Fruit fly (Drosophila melanogaster) whole organism, embryonic: ENCODE results near the gene anchor.
A peak's percentile ranks its signal among the peaks of the same experiment; 100 is the strongest.

Source experiments
- Atf-2 ChIP-seq: fragments of 200-800 bp; sonication (Bioruptor generic); optimal IDR thresholded peaks from 2 replicates; lab custom pipeline; 2016; ENCODE audit warnings: missing biosample characterization, missing genetic modification characterization
- Blimp-1 ChIP-seq: fragments of 200-800 bp; sonication (Bioruptor generic); optimal IDR thresholded peaks from 3 replicates; lab custom pipeline; 2018; ENCODE audit warnings: missing biosample characterization, missing genetic modification characterization, mild to moderate bottlenecking, moderate library complexity, missing genetic modification reagents
- CG10959 ChIP-seq: fragments of 200-800 bp; sonication (Bioruptor generic); IDR thresholded peaks from 2 replicates; pipeline ENCODE4 v1.3.6; 2022; ENCODE audit warnings: missing biosample characterization, missing genetic modification characterization
- CG11247 ChIP-seq: fragments of 200-800 bp; sonication (Bioruptor generic); IDR thresholded peaks from 2 replicates; pipeline ENCODE4 v1.3.6; 2022; ENCODE audit warnings: missing biosample characterization, missing genetic modification characterization
- CG1233 ChIP-seq: fragments of 200-800 bp; sonication (Bioruptor generic); optimal IDR thresholded peaks from 4 replicates; lab custom pipeline; 2018; ENCODE audit warnings: missing biosample characterization, mild to moderate bottlenecking, missing genetic modification characterization
- CG12659 ChIP-seq: fragments of 200-800 bp; sonication (Bioruptor generic); optimal IDR thresholded peaks from 3 replicates; lab custom pipeline; 2017; ENCODE audit warnings: mild to moderate bottlenecking, missing biosample characterization, missing genetic modification reagents, missing genetic modification characterization
- CG13894 ChIP-seq: fragments of 200-800 bp; sonication (Bioruptor generic); optimal IDR thresholded peaks from 3 replicates; lab custom pipeline; 2018; ENCODE audit warnings: missing biosample characterization, mild to moderate bottlenecking, missing genetic modification characterization, moderate library complexity
- CG15514 ChIP-seq: fragments of 200-800 bp; sonication (Bioruptor generic); optimal IDR thresholded peaks from 3 replicates; lab custom pipeline; 2017; ENCODE audit warnings: missing biosample characterization, missing genetic modification characterization, mild to moderate bottlenecking, moderate library complexity, missing genetic modification reagents
- CG17568 ChIP-seq: fragments of 200-800 bp; sonication (Bioruptor generic); optimal IDR thresholded peaks from 2 replicates; lab custom pipeline; 2018; ENCODE audit warnings: missing biosample characterization, mild to moderate bottlenecking, missing genetic modification characterization, moderate library complexity
- CG17829 ChIP-seq: fragments of 200-800 bp; optimal IDR thresholded peaks from 2 replicates; lab custom pipeline; 2019; ENCODE audit warnings: missing biosample characterization, mild to moderate bottlenecking, missing genetic modification characterization, moderate library complexity
- CG18599 ChIP-seq: fragments of 200-800 bp; sonication (Bioruptor generic); optimal IDR thresholded peaks from 3 replicates; lab custom pipeline; 2017; ENCODE audit warnings: missing biosample characterization, missing genetic modification characterization, mild to moderate bottlenecking, moderate library complexity, missing genetic modification reagents
- CG2712 ChIP-seq: fragments of 200-800 bp; optimal IDR thresholded peaks from 3 replicates; lab custom pipeline; 2019; ENCODE audit warnings: missing biosample characterization, mild to moderate bottlenecking, missing genetic modification characterization, moderate library complexity
- CG34376 ChIP-seq: fragments of 200-800 bp; sonication (Bioruptor generic); optimal IDR thresholded peaks from 2 replicates; lab custom pipeline; 2018; ENCODE audit warnings: missing biosample characterization, mild to moderate bottlenecking, missing genetic modification characterization
- CG6254 ChIP-seq: fragments of 200-800 bp; sonication (Bioruptor generic); optimal IDR thresholded peaks from 3 replicates; lab custom pipeline; 2017; ENCODE audit warnings: mild to moderate bottlenecking, missing biosample characterization, missing genetic modification reagents, missing genetic modification characterization
- CG6683 ChIP-seq: fragments of 200-800 bp; sonication (Bioruptor generic); optimal IDR thresholded peaks from 2 replicates; lab custom pipeline; 2017; ENCODE audit warnings: missing biosample characterization, mild to moderate bottlenecking, missing genetic modification characterization, missing genetic modification reagents
- CG8290 ChIP-seq, 3 experiments: fragments of 200-800 bp; sonication (Bioruptor generic); optimal IDR thresholded peaks; 2 replicates each; lab custom pipeline; 2016 to 2019; ENCODE audit warnings: missing biosample characterization in 3 of 3, missing genetic modification characterization in 3 of 3, mild to moderate bottlenecking in 2 of 3, moderate library complexity in 1 of 3
- CG9932 ChIP-seq: fragments of 200-800 bp; sonication (Bioruptor generic); IDR thresholded peaks from 2 replicates; pipeline ENCODE4 v1.3.6; 2022; ENCODE audit warnings: missing biosample characterization, missing genetic modification characterization
- CkIIα-i1 ChIP-seq: fragments of 200-800 bp; sonication (Bioruptor generic); IDR thresholded peaks from 2 replicates; pipeline ENCODE4 v1.3.6; 2022; ENCODE audit warnings: missing biosample characterization, missing genetic modification characterization
- D19B ChIP-seq: fragments of 200-800 bp; sonication (Bioruptor generic); optimal IDR thresholded peaks from 2 replicates; lab custom pipeline; 2017; ENCODE audit warnings: missing biosample characterization, mild to moderate bottlenecking, missing genetic modification characterization
- Dek ChIP-seq: fragments of 200-800 bp; sonication (Bioruptor generic); optimal IDR thresholded peaks from 3 replicates; lab custom pipeline; 2019; ENCODE audit warnings: missing biosample characterization, mild to moderate bottlenecking, missing genetic modification characterization, moderate library complexity
- E2f2 ChIP-seq: fragments of 200-800 bp; sonication (Bioruptor generic); IDR thresholded peaks from 2 replicates; pipeline ENCODE4 v1.3.6; 2022; ENCODE audit warnings: missing biosample characterization, missing genetic modification characterization
- HLH4C ChIP-seq: fragments of 200-800 bp; sonication (Bioruptor generic); IDR thresholded peaks from 3 replicates; pipeline ENCODE4 v1.3.6; 2022; ENCODE audit warnings: missing biosample characterization, missing genetic modification characterization; ENCODE audit not compliant: partially characterized antibody
- Hey ChIP-seq: fragments of 200-800 bp; sonication (Bioruptor generic); optimal IDR thresholded peaks from 3 replicates; lab custom pipeline; 2018; ENCODE audit warnings: missing biosample characterization, mild to moderate bottlenecking, missing genetic modification characterization
- Hmx ChIP-seq: fragments of 200-800 bp; sonication (Bioruptor generic); optimal IDR thresholded peaks from 2 replicates; lab custom pipeline; 2016; ENCODE audit warnings: missing biosample characterization, missing genetic modification characterization
- Kr ChIP-seq: fragments of 200-800 bp; sonication (Bioruptor generic); optimal IDR thresholded peaks from 2 replicates; lab custom pipeline; 2017; ENCODE audit warnings: missing biosample characterization, mild to moderate bottlenecking, missing genetic modification characterization
- Myb ChIP-seq: fragments of 200-800 bp; sonication (Bioruptor generic); optimal IDR thresholded peaks from 2 replicates; lab custom pipeline; 2016; ENCODE audit warnings: missing biosample characterization, missing genetic modification characterization
- NK7.1 ChIP-seq: fragments of 200-800 bp; sonication (Bioruptor generic); optimal IDR thresholded peaks from 3 replicates; lab custom pipeline; 2016; ENCODE audit warnings: missing biosample characterization, missing genetic modification characterization
- Ravus ChIP-seq: fragments of 200-800 bp; sonication (Bioruptor generic); IDR thresholded peaks from 2 replicates; pipeline ENCODE4 v1.3.6; 2022; ENCODE audit warnings: missing biosample characterization, missing genetic modification characterization
- Tbp ChIP-seq: fragments of >200 bp; optimal IDR thresholded peaks from 2 replicates; lab custom pipeline; 2018; ENCODE audit warnings: missing biosample characterization, missing genetic modification characterization
- Trl ChIP-seq, 3 experiments: fragments of >200 bp in 2 of 3; fragments of 200-800 bp in 1 of 3; sonication (Bioruptor generic) in 1 of 3; optimal IDR thresholded peaks; 2 replicates in 1 of 3; 3 replicates in 2 of 3; lab custom pipeline; 2016 to 2017; ENCODE audit warnings: missing biosample characterization in 1 of 3, missing genetic modification characterization in 1 of 3
- ab ChIP-seq: fragments of 200-800 bp; sonication (Bioruptor generic); optimal IDR thresholded peaks from 2 replicates; lab custom pipeline; 2016; ENCODE audit warnings: missing biosample characterization, missing genetic modification characterization
- abd-A ChIP-seq: fragments of 200-800 bp; sonication (Bioruptor generic); optimal IDR thresholded peaks from 3 replicates; lab custom pipeline; 2019; ENCODE audit warnings: missing biosample characterization, mild to moderate bottlenecking, missing genetic modification characterization, moderate library complexity
- ase ChIP-seq: fragments of 200-800 bp; sonication (Bioruptor generic); IDR thresholded peaks from 3 replicates; pipeline ENCODE4 v1.3.6; 2022; ENCODE audit warnings: missing biosample characterization, missing genetic modification characterization
- bcd ChIP-seq: fragments of 200-800 bp; sonication (Bioruptor generic); optimal IDR thresholded peaks from 2 replicates; lab custom pipeline; 2017; ENCODE audit warnings: missing biosample characterization, mild to moderate bottlenecking, missing genetic modification characterization
- br ChIP-seq: fragments of >200 bp; optimal IDR thresholded peaks from 2 replicates; lab custom pipeline; 2017
- bsh ChIP-seq, 2 experiments: fragments of 200-800 bp; sonication (Bioruptor generic); optimal IDR thresholded peaks; 2 replicates each; lab custom pipeline; 2017 to 2018; ENCODE audit warnings: mild to moderate bottlenecking in 2 of 2, missing biosample characterization in 2 of 2, missing genetic modification characterization in 2 of 2, moderate library complexity in 1 of 2
- chn ChIP-seq: fragments of 200-800 bp; sonication (Bioruptor generic); optimal IDR thresholded peaks from 2 replicates; lab custom pipeline; 2016; ENCODE audit warnings: missing biosample characterization, missing genetic modification characterization
- cwo ChIP-seq: fragments of 200-800 bp; sonication (Bioruptor generic); optimal IDR thresholded peaks from 3 replicates; lab custom pipeline; 2017; ENCODE audit warnings: missing biosample characterization, missing genetic modification characterization, mild to moderate bottlenecking, moderate library complexity, missing genetic modification reagents
- eve ChIP-seq, 2 experiments: fragments of >200 bp; optimal IDR thresholded peaks; 2 replicates each; lab custom pipeline; 2017; ENCODE audit warnings: missing biosample characterization in 2 of 2, missing genetic modification characterization in 2 of 2
- h ChIP-seq: fragments of >200 bp; optimal IDR thresholded peaks from 2 replicates; lab custom pipeline; 2017
- hkb ChIP-seq, 2 experiments: fragments of 200-800 bp in 1 of 2; fragments of >200 bp in 1 of 2; sonication (Bioruptor generic) in 1 of 2; IDR thresholded peaks in 1 of 2; optimal IDR thresholded peaks in 1 of 2; 2 replicates each; pipeline versions ENCODE4 v1.3.6 to Lab custom; 2017 to 2022; ENCODE audit warnings: missing biosample characterization in 1 of 2, missing genetic modification characterization in 1 of 2
- pfk ChIP-seq: fragments of 200-800 bp; sonication (Bioruptor generic); optimal IDR thresholded peaks from 2 replicates; lab custom pipeline; 2018; ENCODE audit warnings: missing biosample characterization, mild to moderate bottlenecking, missing genetic modification characterization, moderate library complexity
- rib ChIP-seq: fragments of 200-800 bp; sonication (Bioruptor generic); IDR thresholded peaks from 2 replicates; pipeline ENCODE4 v1.3.6; 2022; ENCODE audit warnings: missing biosample characterization, missing genetic modification characterization
- stwl ChIP-seq: fragments of 200-800 bp; sonication (Bioruptor generic); optimal IDR thresholded peaks from 3 replicates; lab custom pipeline; 2018; ENCODE audit warnings: missing biosample characterization, mild to moderate bottlenecking, missing genetic modification characterization, moderate library complexity
- tap ChIP-seq: fragments of 200-800 bp; optimal IDR thresholded peaks from 3 replicates; lab custom pipeline; 2019; ENCODE audit warnings: missing biosample characterization, mild to moderate bottlenecking, missing genetic modification characterization, moderate library complexity
- tll ChIP-seq, 2 experiments: fragments of 200-800 bp in 1 of 2; fragments of >200 bp in 1 of 2; sonication (Bioruptor generic) in 1 of 2; optimal IDR thresholded peaks; 2 replicates each; lab custom pipeline; 2017 to 2019; ENCODE audit warnings: missing biosample characterization in 2 of 2, missing genetic modification characterization in 2 of 2, mild to moderate bottlenecking in 1 of 2, moderate library complexity in 1 of 2
- vvl ChIP-seq: fragments of 200-800 bp; sonication (Bioruptor generic); IDR thresholded peaks from 2 replicates; pipeline ENCODE4 v1.3.6; 2022; ENCODE audit warnings: missing biosample characterization, missing genetic modification characterization

The anchor gene

DNA sequence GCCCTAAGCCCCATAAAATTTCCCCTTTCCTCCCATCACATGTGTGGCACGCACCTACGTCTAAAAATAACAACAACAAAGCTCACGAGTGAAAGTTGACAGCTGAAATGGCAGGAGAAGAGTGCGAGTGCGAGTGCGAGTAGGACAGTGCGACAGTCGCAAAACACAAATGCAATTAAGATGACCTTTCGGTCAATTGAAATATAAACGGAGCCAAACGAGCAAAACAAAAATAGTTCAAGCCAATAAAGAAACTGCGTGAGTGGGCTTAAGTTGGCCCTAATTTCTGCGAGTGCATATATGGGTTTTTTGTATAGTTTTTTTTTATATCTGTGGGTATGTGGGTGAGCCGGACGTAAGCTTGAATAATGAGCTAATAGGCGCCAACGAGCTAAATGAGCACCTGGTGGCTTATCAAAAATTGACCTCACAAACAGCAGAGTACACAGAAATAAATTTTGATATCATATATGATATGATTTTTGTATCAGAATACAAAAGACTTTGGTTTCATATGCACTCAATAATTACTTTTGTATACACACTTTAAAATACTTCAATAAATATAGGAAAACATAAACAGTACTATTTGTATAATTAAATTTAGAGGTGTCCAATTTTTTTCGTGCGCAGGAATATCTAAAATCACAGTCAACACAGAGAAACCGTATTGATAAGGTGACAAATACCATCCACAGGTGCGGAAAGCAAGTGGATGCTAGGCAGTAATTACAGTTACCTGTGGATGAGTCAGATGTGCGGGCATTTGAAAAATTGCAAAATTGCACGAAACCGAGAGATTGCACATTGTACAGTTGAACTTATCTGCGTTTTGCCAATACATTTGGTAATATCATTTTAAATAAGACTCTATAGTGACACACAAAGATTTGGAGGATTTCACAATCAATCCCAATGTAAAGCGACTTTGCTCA lies 30.4 kb downstream of the anchor start (continued):
- TF ChIP-seq Tbp (GFP tag; lab: Kevin White, UChicago) (no peak), tap (tag; lab: Kevin White, UChicago) (no peak), CG6254 (GFP tag; lab: Kevin White, UChicago) (peak; percentile 2), pfk (GFP tag; lab: Kevin White, UChicago) (no peak), CG10959 (no peak), CG1233 (GFP tag; lab: Kevin White, UChicago) (peak; percentile 19), br (lab: Kevin White, UChicago) (no peak), abd-A (tag; lab: Kevin White, UChicago) (peak; percentile 56), tll (GFP tag; optimal IDR thresholded peaks at IDR 0.05; lab: Kevin White, UChicago) (no peak), cwo (GFP tag; lab: Kevin White, UChicago) (peak; percentile 55), Kr (GFP tag; lab: Kevin White, UChicago) (no peak), Dek (tag; lab: Kevin White, UChicago) (no peak), eve (GFP tag; optimal IDR thresholded peaks at IDR 0.05; lab: Kevin White, UChicago) (peak in 1 of 2 experiments; percentile 30), CG12659 (GFP tag; lab: Kevin White, UChicago) (peak; percentile 10), Ravus (GFP tag; lab: Robert Waterston, UW) (no peak), CG18599 (peak; percentile 6), CG13894 (tag; lab: Kevin White, UChicago) (no peak), vvl (GFP tag; lab: Robert Waterston, UW) (peak; percentile 29; the same call in 1 of the 2 replicates), ab (GFP tag; lab: Kevin White, UChicago) (no peak), h (lab: Kevin White, UChicago) (no peak), NK7.1 (no peak), CG11247 (GFP tag; lab: Robert Waterston, UW) (0 out of 2 replicates have a peak, but pooled peaks have one; percentile 27), bcd (GFP tag; lab: Kevin White, UChicago) (no peak), chn (no peak), CG15514 (GFP tag; lab: Kevin White, UChicago) (no peak), rib (GFP tag; lab: Robert Waterston, UW) (0 out of 2 replicates have a peak, but pooled peaks have one; percentile 46), CG34376 (GFP tag; lab: Kevin White, UChicago) (no peak), HLH4C (GFP tag; lab: Robert Waterston, UW) (no peak), Atf-2 (GFP tag; lab: Kevin White, UChicago) (peak; percentile 9), hkb (optimal IDR thresholded peaks at IDR 0.05; lab: Kevin White, UChicago) (no peak), hkb (GFP tag; IDR thresholded peaks at IDR 0.05; lab: Robert Waterston, UW) (0 out of 2 replicates have a peak, but pooled peaks have one; percentile 45), Hmx (GFP tag; lab: Kevin White, UChicago) (no peak), CG9932 (GFP tag; lab: Robert Waterston, UW) (no peak), Trl (optimal IDR thresholded peaks at IDR 0.05; lab: Kevin White, UChicago) (no peak), Trl (GFP tag; optimal IDR thresholded peaks at IDR 0.05; lab: Kevin White, UChicago) (no peak), CG8290 (GFP tag; optimal IDR thresholded peaks at IDR 0.05; lab: Kevin White, UChicago) (no peak), CG8290 (tag; optimal IDR thresholded peaks at IDR 0.05; lab: Kevin White, UChicago) (no peak), E2f2 (GFP tag; lab: Robert Waterston, UW) (peak; percentile 22; the same call in 1 of the 2 replicates), bsh (GFP tag; optimal IDR thresholded peaks at IDR 0.05; lab: Kevin White, UChicago) (no peak), ase (GFP tag; lab: Robert Waterston, UW) (no peak), Hey (no peak), D19B (GFP tag; lab: Kevin White, UChicago) (no peak), CG17829 (tag; lab: Kevin White, UChicago) (peak; percentile 20), CG17568 (GFP tag; lab: Kevin White, UChicago) (peak; percentile 2), Myb (GFP tag; lab: Kevin White, UChicago) (no peak), CG6683 (no peak), Blimp-1 (GFP tag; lab: Kevin White, UChicago) (peak; percentile 89), stwl (no peak), CkIIα-i1 (GFP tag; lab: Robert Waterston, UW) (no peak), CG2712 (tag; lab: Kevin White, UChicago) (peak; percentile 44)
